Worm (Caenorhabditis elegans) whole organism, L4/young adult: Measurements from ENCODE around the gene ctf-18.

Experiments used
- W03F9.2 ChIP-seq: fragments of 150-350 bp; optimal IDR thresholded peaks from 2 replicates; lab custom pipeline; 2014; ENCODE audit warnings: missing biosample characterization, missing genetic modification characterization
- dao-5 ChIP-seq: sonication (generic microtip); optimal IDR thresholded peaks from 2 replicates; lab custom pipeline; 2016; ENCODE audit warnings: missing genotype, missing genetic modification characterization, moderate library complexity, missing compliant biosample characterization
- him-1 ChIP-seq: sonication (generic microtip); optimal IDR thresholded peaks from 2 replicates; lab custom pipeline; 2016; ENCODE audit warnings: missing genotype, missing genetic modification reagents, missing genetic modification characterization, missing compliant biosample characterization

Gene ctf-18

DNA sequence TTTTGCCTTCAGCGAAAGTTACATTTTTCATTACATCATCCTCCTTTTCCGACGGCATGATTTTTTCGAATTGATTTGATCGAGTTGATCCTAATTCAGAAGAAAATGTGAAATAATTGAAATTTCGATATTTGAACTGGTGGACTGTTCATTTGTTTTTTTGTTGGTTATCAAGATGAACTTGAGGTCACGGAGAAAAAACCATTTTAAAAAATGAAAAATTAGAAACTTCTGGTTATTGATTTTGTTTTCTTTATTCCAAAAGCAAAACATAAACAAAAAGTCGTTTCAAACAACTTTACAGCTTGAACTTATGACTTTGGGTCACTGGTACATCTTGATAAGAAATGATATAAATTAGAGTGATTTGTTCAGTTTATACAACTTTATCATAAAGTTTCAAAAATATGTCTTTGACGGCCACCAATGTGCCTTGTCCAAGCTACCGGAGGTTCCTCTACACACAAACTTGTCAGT lies 51.4 kb downstream of the ctf-18 start, which contains the start of the genes ttbk-4 and W01B6.4:
Gene ttbk-4 (minus strand): TSS at position 101 of the 477 bp plus-strand sequence.
Gene W01B6.4 (plus strand): TSS at position 427 of the 477 bp plus-strand sequence.
- TF ChIP-seq dao-5 (no peak), W03F9.2 (no peak), him-1 (tag; lab: Kevin White, UChicago) (no peak)
